Worm (Caenorhabditis elegans) whole organism, young adult: ENCODE results near the gene F11F1.1.

ENCODE experiments used
- C17E4.6 ChIP-seq: fragments of 200-800 bp; sonication (Bioruptor generic); IDR thresholded peaks from 2 replicates; pipeline ENCODE4 v1.3.6; 2022; ENCODE audit warnings: missing genetic modification reagents, missing genetic modification characterization, missing compliant biosample characterization
- D2030.7 ChIP-seq: fragments of 200-800 bp; sonication (Bioruptor generic); IDR thresholded peaks from 2 replicates; pipeline ENCODE4 v1.3.6; 2022; ENCODE audit warnings: missing genetic modification reagents, missing genetic modification characterization, missing compliant biosample characterization
- F22D6.2 ChIP-seq: sonication (generic microtip); optimal IDR thresholded peaks from 2 replicates; lab custom pipeline; 2016; ENCODE audit warnings: mild to moderate bottlenecking, missing genetic modification characterization, missing compliant biosample characterization
- F37B4.10 ChIP-seq: fragments of 200-800 bp; sonication (Bioruptor generic); IDR thresholded peaks from 2 replicates; pipeline ENCODE4 v1.3.6; 2022; ENCODE audit warnings: missing genetic modification characterization, missing compliant biosample characterization
- F39B2.1 ChIP-seq: fragments of 200-800 bp; sonication (Bioruptor generic); IDR thresholded peaks from 2 replicates; pipeline ENCODE4 v1.3.6; 2022; ENCODE audit warnings: missing genetic modification reagents, missing genetic modification characterization, missing compliant biosample characterization
- F55B11.4 ChIP-seq: sonication (generic microtip); optimal IDR thresholded peaks from 2 replicates; lab custom pipeline; 2016; ENCODE audit warnings: missing compliant biosample characterization, missing genetic modification characterization, borderline replicate concordance; ENCODE audit not compliant: insufficient read depth
- F57A8.1 ChIP-seq: fragments of 200-800 bp; sonication (Bioruptor generic); optimal IDR thresholded peaks from 2 replicates; lab custom pipeline; 2018; ENCODE audit warnings: mild to moderate bottlenecking, missing genetic modification characterization, moderate library complexity, missing compliant biosample characterization
- T26A5.8 ChIP-seq: sonication (generic microtip); optimal IDR thresholded peaks from 2 replicates; lab custom pipeline; 2016; ENCODE audit warnings: missing genetic modification characterization, missing compliant biosample characterization
- Y53F4B.3 ChIP-seq: fragments of 200-800 bp; sonication (Bioruptor generic); IDR thresholded peaks from 2 replicates; pipeline ENCODE4 v1.3.6; 2022; ENCODE audit warnings: missing genetic modification reagents, missing genetic modification characterization, missing compliant biosample characterization
- Y95B8A.8 ChIP-seq: fragments of 200-800 bp; sonication (Bioruptor generic); IDR thresholded peaks from 2 replicates; pipeline ENCODE4 v1.3.6; 2022; ENCODE audit warnings: missing genetic modification reagents, missing genetic modification characterization, missing compliant biosample characterization
- ama-1 ChIP-seq, 3 experiments: fragments of 150-350 bp in 1 of 3; sonication (generic microtip) in 2 of 3; optimal IDR thresholded peaks; 2 replicates each; lab custom pipeline; 2014 to 2018; ENCODE audit warnings: missing biosample characterization in 2 of 3, missing genetic modification characterization in 2 of 3, missing genetic modification reagents in 2 of 3
- aptf-2 ChIP-seq: fragments of 200-800 bp; sonication (Bioruptor generic); conservative IDR thresholded peaks from 2 replicates; pipeline ENCODE4 v1.3.6; 2022; ENCODE audit warnings: missing genetic modification reagents, missing genetic modification characterization, missing compliant biosample characterization
- aptf-3 ChIP-seq: fragments of 200-800 bp; sonication (Bioruptor generic); IDR thresholded peaks from 2 replicates; pipeline ENCODE4 v1.3.6; 2022; ENCODE audit warnings: missing genetic modification characterization, missing compliant biosample characterization
- attf-3 ChIP-seq: fragments of 200-800 bp; sonication (Bioruptor generic); conservative IDR thresholded peaks from 2 replicates; pipeline ENCODE4 v1.3.6; 2022; ENCODE audit warnings: missing genetic modification reagents, missing genetic modification characterization, missing compliant biosample characterization
- bed-1 ChIP-seq: fragments of 200-800 bp; sonication (Bioruptor generic); IDR thresholded peaks from 2 replicates; pipeline ENCODE4 v1.3.6; 2022; ENCODE audit warnings: missing genetic modification reagents, missing genetic modification characterization, missing compliant biosample characterization
- ccch-3 ChIP-seq: fragments of 200-800 bp; sonication (Bioruptor generic); optimal IDR thresholded peaks from 2 replicates; lab custom pipeline; 2018; ENCODE audit warnings: mild to moderate bottlenecking, missing genetic modification characterization, missing compliant biosample characterization
- ceh-27 ChIP-seq: fragments of 200-800 bp; sonication (Bioruptor generic); optimal IDR thresholded peaks from 2 replicates; lab custom pipeline; 2018; ENCODE audit warnings: mild to moderate bottlenecking, missing genetic modification characterization, moderate library complexity, missing compliant biosample characterization
- ceh-91 ChIP-seq: fragments of 200-800 bp; sonication (Bioruptor generic); IDR thresholded peaks from 2 replicates; pipeline ENCODE4 v1.3.6; 2022; ENCODE audit warnings: missing genetic modification reagents, missing genetic modification characterization, missing compliant biosample characterization
- egl-18 ChIP-seq: fragments of 200-800 bp; sonication (Bioruptor generic); IDR thresholded peaks from 2 replicates; pipeline ENCODE4 v1.3.6; 2022; ENCODE audit warnings: missing genetic modification reagents, missing genetic modification characterization, missing compliant biosample characterization
- fkh-3 ChIP-seq: sonication (generic microtip); optimal IDR thresholded peaks from 2 replicates; lab custom pipeline; 2016; ENCODE audit warnings: mild to moderate bottlenecking, missing genetic modification characterization, missing compliant biosample characterization
- him-1 ChIP-seq: sonication (generic microtip); optimal IDR thresholded peaks from 2 replicates; lab custom pipeline; 2016; ENCODE audit warnings: missing genotype, missing genetic modification reagents, missing genetic modification characterization, missing compliant biosample characterization
- let-607 ChIP-seq, 2 experiments: fragments of 200-800 bp in 1 of 2; sonication (Bioruptor generic) in 1 of 2; sonication (generic microtip) in 1 of 2; optimal IDR thresholded peaks; 2 replicates each; lab custom pipeline; 2016 to 2018; ENCODE audit warnings: mild to moderate bottlenecking in 2 of 2, missing compliant biosample characterization in 2 of 2, missing genetic modification characterization in 2 of 2, moderate library complexity in 2 of 2, missing genotype in 1 of 2
- lin-35 ChIP-seq, 3 experiments: fragments of 150-350 bp in 2 of 3; sonication (generic microtip) in 1 of 3; optimal IDR thresholded peaks; 2 replicates each; lab custom pipeline; 2014 to 2018; ENCODE audit warnings: missing biosample characterization in 3 of 3, missing genetic modification characterization in 3 of 3, missing genetic modification reagents in 3 of 3
- lin-40 ChIP-seq: sonication (generic microtip); optimal IDR thresholded peaks from 2 replicates; lab custom pipeline; 2016; ENCODE audit warnings: missing genetic modification characterization, mild to moderate bottlenecking, missing compliant biosample characterization, missing genotype, missing genetic modification reagents
- lin-54 ChIP-seq: fragments of 200-800 bp; sonication (Bioruptor generic); optimal IDR thresholded peaks from 2 replicates; lab custom pipeline; 2018; ENCODE audit warnings: mild to moderate bottlenecking, missing genetic modification characterization, missing compliant biosample characterization
- lir-1 ChIP-seq: fragments of 200-800 bp; sonication (Bioruptor generic); conservative IDR thresholded peaks from 2 replicates; pipeline ENCODE4 v1.3.6; 2022; ENCODE audit warnings: missing genetic modification reagents, missing genetic modification characterization, missing compliant biosample characterization
- lsl-1 ChIP-seq: fragments of 200-800 bp; sonication (Bioruptor generic); optimal IDR thresholded peaks from 2 replicates; lab custom pipeline; 2018; ENCODE audit warnings: mild to moderate bottlenecking, missing genetic modification characterization, moderate library complexity, missing compliant biosample characterization
- madf-10 ChIP-seq: sonication (generic microtip); optimal IDR thresholded peaks from 2 replicates; lab custom pipeline; 2016; ENCODE audit warnings: mild to moderate bottlenecking, missing genetic modification characterization, missing compliant biosample characterization
- mcd-1 ChIP-seq: fragments of 200-800 bp; sonication (Bioruptor generic); IDR thresholded peaks from 2 replicates; pipeline ENCODE4 v1.3.6; 2022; ENCODE audit warnings: missing genetic modification reagents, missing genetic modification characterization, missing compliant biosample characterization
- mel-28 ChIP-seq: sonication (generic microtip); optimal IDR thresholded peaks from 2 replicates; lab custom pipeline; 2016; ENCODE audit warnings: borderline replicate concordance, mild to moderate bottlenecking, missing genetic modification characterization, missing compliant biosample characterization
- mes-4 ChIP-seq: sonication (generic microtip); optimal IDR thresholded peaks from 2 replicates; lab custom pipeline; 2016; ENCODE audit warnings: missing genotype, missing genetic modification characterization, missing compliant biosample characterization
- mxl-1 ChIP-seq: sonication (generic microtip); optimal IDR thresholded peaks from 2 replicates; lab custom pipeline; 2016; ENCODE audit warnings: missing genetic modification characterization, missing compliant biosample characterization
- nhr-120 ChIP-seq: fragments of 200-800 bp; sonication (Bioruptor generic); IDR thresholded peaks from 2 replicates; pipeline ENCODE4 v1.3.6; 2022; ENCODE audit warnings: missing genetic modification characterization, missing compliant biosample characterization
- nhr-179 ChIP-seq: sonication (generic microtip); optimal IDR thresholded peaks from 2 replicates; lab custom pipeline; 2016; ENCODE audit warnings: mild to moderate bottlenecking, missing genetic modification characterization, missing compliant biosample characterization
- pbrm-1 ChIP-seq: fragments of 200-800 bp; sonication (Bioruptor generic); IDR thresholded peaks from 2 replicates; pipeline ENCODE4 v1.3.6; 2022; ENCODE audit warnings: missing genetic modification reagents, missing genetic modification characterization, missing compliant biosample characterization
- pha-4 ChIP-seq: fragments of 150-350 bp; sonication (generic microtip); optimal IDR thresholded peaks from 2 replicates; lab custom pipeline; 2014; ENCODE audit warnings: missing biosample characterization, missing genetic modification reagents, missing genetic modification characterization
- rcor-1 ChIP-seq: fragments of 200-800 bp; sonication (Bioruptor generic); IDR thresholded peaks from 2 replicates; pipeline ENCODE4 v1.3.6; 2022; ENCODE audit warnings: missing genetic modification reagents, missing genetic modification characterization, missing compliant biosample characterization
- repo-1 ChIP-seq: sonication (generic microtip); optimal IDR thresholded peaks from 2 replicates; lab custom pipeline; 2017; ENCODE audit warnings: mild to moderate bottlenecking, missing genetic modification characterization, missing compliant biosample characterization
- sea-2 ChIP-seq: fragments of 200-800 bp; sonication (Bioruptor generic); IDR thresholded peaks from 2 replicates; pipeline ENCODE4 v1.3.6; 2022; ENCODE audit warnings: missing genetic modification characterization, missing compliant biosample characterization
- snpc-1.1 ChIP-seq: sonication (generic microtip); optimal IDR thresholded peaks from 2 replicates; lab custom pipeline; 2017; ENCODE audit warnings: missing genetic modification characterization, mild to moderate bottlenecking, missing compliant biosample characterization, antibody characterized with exemption, moderate library complexity, missing genotype, missing genetic modification reagents; ENCODE audit not compliant: insufficient read depth
- snpc-3.4 ChIP-seq: sonication (generic microtip); optimal IDR thresholded peaks from 2 replicates; lab custom pipeline; 2017; ENCODE audit warnings: missing genetic modification characterization, mild to moderate bottlenecking, missing compliant biosample characterization, antibody characterized with exemption, moderate library complexity, missing genotype, missing genetic modification reagents
- tlf-1 ChIP-seq: fragments of 200-800 bp; sonication (Bioruptor generic); optimal IDR thresholded peaks from 2 replicates; lab custom pipeline; 2018; ENCODE audit warnings: mild to moderate bottlenecking, missing genetic modification characterization, missing compliant biosample characterization
- xnd-1 ChIP-seq: sonication (generic microtip); optimal IDR thresholded peaks from 2 replicates; lab custom pipeline; 2016; ENCODE audit warnings: missing genotype, missing genetic modification reagents, missing genetic modification characterization, missing compliant biosample characterization
- zfh-2 ChIP-seq: fragments of 200-800 bp; sonication (Bioruptor generic); conservative IDR thresholded peaks from 2 replicates; pipeline ENCODE4 v1.3.6; 2022; ENCODE audit warnings: missing genetic modification reagents, missing genetic modification characterization, missing compliant biosample characterization
- ztf-25 ChIP-seq: fragments of 200-800 bp; sonication (Bioruptor generic); IDR thresholded peaks from 2 replicates; pipeline ENCODE4 v1.3.6; 2022; ENCODE audit warnings: missing genetic modification reagents, missing genetic modification characterization, missing compliant biosample characterization
- ztf-26 ChIP-seq: sonication (generic microtip); optimal IDR thresholded peaks from 2 replicates; lab custom pipeline; 2017; ENCODE audit warnings: missing genetic modification characterization, missing compliant biosample characterization

The F11F1.1 gene

ce11 chrIII:13423414-13423813 is 28.1 kb downstream of the F11F1.1 start, which contains the start of gene exo-1 (continued):
- TF ChIP-seq zfh-2 (no peak), ceh-91 (peak; percentile 49), F22D6.2 (tag; lab: Kevin White, UChicago) (no peak), F55B11.4 (tag; lab: Kevin White, UChicago) (no peak), lir-1 (GFP tag; lab: Robert Waterston, UW) (no peak), ama-1 (optimal IDR thresholded peaks at IDR 0.05; lab: Kevin White, UChicago) (no peak), ama-1 (GFP tag; optimal IDR thresholded peaks at IDR 0.05; lab: Kevin White, UChicago) (no peak), sea-2 (no peak), bed-1 (GFP tag; lab: Robert Waterston, UW) (no peak), F39B2.1 (no peak), madf-10 (tag; lab: Kevin White, UChicago) (no peak), snpc-1.1 (tag; lab: Kevin White, UChicago) (no peak), rcor-1 (GFP tag; lab: Robert Waterston, UW) (no peak), Y95B8A.8 (GFP tag; lab: Robert Waterston, UW) (no peak), F57A8.1 (no peak), mel-28 (tag; lab: Kevin White, UChicago) (no peak), ztf-25 (GFP tag; lab: Robert Waterston, UW) (no peak), D2030.7 (GFP tag; lab: Robert Waterston, UW) (peak; percentile 68), ccch-3 (GFP tag; lab: Kevin White, UChicago) (no peak), attf-3 (GFP tag; lab: Robert Waterston, UW) (0 out of 2 replicates have a peak, but pooled peaks have one; percentile 20), mes-4 (no peak), F37B4.10 (GFP tag; lab: Robert Waterston, UW) (no peak), pbrm-1 (no peak), snpc-3.4 (tag; lab: Kevin White, UChicago) (peak; percentile 17), repo-1 (tag; lab: Kevin White, UChicago) (no peak), tlf-1 (no peak), T26A5.8 (tag; lab: Kevin White, UChicago) (no peak), aptf-3 (GFP tag; lab: Robert Waterston, UW) (no peak), mcd-1 (GFP tag; lab: Robert Waterston, UW) (peak; percentile 85)

- TF ChIP-seq lin-40 (no peak), let-607 (tag; optimal IDR thresholded peaks at IDR 0.05; lab: Kevin White, UChicago) (peak in 1 of 2 experiments; percentile 61)
Observed at ce11 chrIII:13426036-13426435, 30.7 kb downstream of the F11F1.1 start, which contains the start of gene cope-1. cope-1 (plus strand) TSS chrIII:13426264.

- TF ChIP-seq xnd-1 (tag; lab: Kevin White, UChicago): peak; percentile 21
- no peak for TF ChIP-seq C17E4.6
- no peak for TF ChIP-seq ceh-27
- TF ChIP-seq mxl-1 (tag; lab: Kevin White, UChicago): no peak
- TF ChIP-seq Y53F4B.3: no peak
- no peak for TF ChIP-seq egl-18 (GFP tag; lab: Robert Waterston, UW)
- TF ChIP-seq lsl-1: peak; percentile 75
- no peak for TF ChIP-seq ztf-25 (GFP tag; lab: Robert Waterston, UW)
- TF ChIP-seq lin-54 (GFP tag; lab: Kevin White, UChicago): no peak
- TF ChIP-seq aptf-2 (GFP tag; lab: Robert Waterston, UW): no peak
- TF ChIP-seq him-1 (tag; lab: Kevin White, UChicago): peak; percentile 30
- TF ChIP-seq rcor-1 (GFP tag; lab: Robert Waterston, UW): no peak
- no peak for TF ChIP-seq fkh-3 (tag; lab: Kevin White, UChicago)
- TF ChIP-seq nhr-179 (tag; lab: Kevin White, UChicago): no peak
- no peak for TF ChIP-seq bed-1 (GFP tag; lab: Robert Waterston, UW)
- no peak for TF ChIP-seq nhr-120 (GFP tag; lab: Robert Waterston, UW)
- TF ChIP-seq lin-40: no peak
- no peak for TF ChIP-seq lin-35 (GFP tag; optimal IDR thresholded peaks at IDR 0.05; lab: Kevin White, UChicago)
- TF ChIP-seq ztf-26 (tag; lab: Kevin White, UChicago): no peak
- TF ChIP-seq F55B11.4 (tag; lab: Kevin White, UChicago): no peak
- no peak for TF ChIP-seq snpc-1.1 (tag; lab: Kevin White, UChicago)
- TF ChIP-seq pha-4 (tag; lab: Kevin White, UChicago): no peak
Observed at ce11 chrIII:13427817-13428216, 32.5 kb downstream of the F11F1.1 start.
